Worm (Caenorhabditis elegans): Measurements from ENCODE around the gene F28H6.6.
A peak's percentile ranks its signal among the peaks of the same experiment; 100 is the strongest.

Gene F28H6.6

DNA sequence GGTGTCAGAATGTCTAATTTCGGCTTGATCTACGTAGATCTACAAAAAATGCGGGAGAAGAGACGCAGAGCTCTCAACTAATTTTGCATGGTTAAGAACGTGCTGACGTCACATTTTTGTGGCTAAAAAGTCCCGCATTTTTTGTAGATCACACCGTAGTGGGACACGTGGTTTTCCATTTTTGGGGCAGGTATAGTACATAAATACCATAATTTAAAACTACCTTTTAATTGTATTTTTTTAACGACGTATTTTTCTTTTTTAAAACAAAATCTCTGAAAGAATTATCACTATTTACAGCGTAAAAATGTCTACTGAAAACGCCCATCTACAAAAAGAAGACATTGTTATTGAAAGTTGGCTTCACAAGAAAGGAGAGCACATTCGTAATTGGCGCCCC, 21.7 kb upstream of the F28H6.6 start, which contains the start of gene akt-2:
Gene akt-2, plus strand, starts transcription at position 301 of the 400 bp plus-strand sequence.
- no peak for TF ChIP-seq nhr-12 (tag; optimal IDR thresholded peaks at IDR 0.05)
- no peak for TF ChIP-seq nhr-2 (tag; optimal IDR thresholded peaks at IDR 0.05)
- TF ChIP-seq hlh-1 (tag; optimal IDR thresholded peaks at IDR 0.05): no peak
- no peak for TF ChIP-seq ceh-43 (GFP tag; optimal IDR thresholded peaks at IDR 0.05)
- TF ChIP-seq mab-5 (tag; optimal IDR thresholded peaks at IDR 0.05): no peak
- TF ChIP-seq ham-2 (GFP tag; optimal IDR thresholded peaks at IDR 0.05): no peak
- TF ChIP-seq ceh-39 (tag; optimal IDR thresholded peaks at IDR 0.05): no peak
- TF ChIP-seq tbx-8 (GFP tag; optimal IDR thresholded peaks at IDR 0.05): no peak
- no peak for TF ChIP-seq unc-39 (tag; optimal IDR thresholded peaks at IDR 0.05)
- no peak for TF ChIP-seq blmp-1 (tag; optimal IDR thresholded peaks at IDR 0.05)
- no peak for TF ChIP-seq lsy-2 (tag; optimal IDR thresholded peaks at IDR 0.05)
- no peak for TF ChIP-seq M03D4.4 (tag; optimal IDR thresholded peaks at IDR 0.05)
- TF ChIP-seq mep-1 (tag; optimal IDR thresholded peaks at IDR 0.05): no peak
- no peak for TF ChIP-seq zip-8 (tag; optimal IDR thresholded peaks at IDR 0.05)
- TF ChIP-seq ztf-11 (tag; optimal IDR thresholded peaks at IDR 0.05): no peak
- TF ChIP-seq lin-32 (GFP tag; optimal IDR thresholded peaks at IDR 0.05): no peak
- TF ChIP-seq lin-13 (tag; optimal IDR thresholded peaks at IDR 0.05): no peak
- TF ChIP-seq flh-1 (GFP tag; optimal IDR thresholded peaks at IDR 0.05): no peak
- TF ChIP-seq drap-1 (GFP tag; optimal IDR thresholded peaks at IDR 0.05): no peak

DNA sequence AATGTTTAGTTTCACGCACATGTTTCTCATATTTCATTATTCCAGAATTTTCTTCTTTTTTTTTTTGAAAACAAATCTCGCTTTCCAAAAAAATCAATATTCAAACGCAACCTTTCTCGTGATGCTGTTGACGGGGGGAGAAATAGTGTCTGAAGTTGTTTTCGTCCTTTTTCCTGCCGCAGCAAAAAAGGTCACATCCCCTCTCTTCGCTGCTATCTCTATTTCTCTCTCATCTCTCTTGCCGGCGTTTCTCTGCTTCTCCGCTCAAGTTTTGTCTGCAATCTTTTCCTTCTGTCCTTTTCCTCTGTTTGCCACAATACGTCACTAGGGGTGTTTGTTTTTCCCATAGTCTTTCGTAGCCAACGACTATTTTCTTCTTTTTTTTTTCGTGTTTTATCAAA, 21.1 kb upstream of the F28H6.6 start:
- TF ChIP-seq unc-120 (tag; optimal IDR thresholded peaks at IDR 0.05; ENCODE audit: poor library complexity, severe bottlenecking): peak; percentile 69
- peak; percentile 22 for TF ChIP-seq ces-1 (GFP tag; optimal IDR thresholded peaks at IDR 0.05)
- peak; percentile 37 for TF ChIP-seq pha-4 (tag; optimal IDR thresholded peaks at IDR 0.05)
- peak; percentile 18 for TF ChIP-seq mep-1 (tag; optimal IDR thresholded peaks at IDR 0.05)
- TF ChIP-seq sem-2 (GFP tag; optimal IDR thresholded peaks at IDR 0.05): no peak
- peak; percentile 55 for TF ChIP-seq nhr-237 (tag; optimal IDR thresholded peaks at IDR 0.05)

DNA sequence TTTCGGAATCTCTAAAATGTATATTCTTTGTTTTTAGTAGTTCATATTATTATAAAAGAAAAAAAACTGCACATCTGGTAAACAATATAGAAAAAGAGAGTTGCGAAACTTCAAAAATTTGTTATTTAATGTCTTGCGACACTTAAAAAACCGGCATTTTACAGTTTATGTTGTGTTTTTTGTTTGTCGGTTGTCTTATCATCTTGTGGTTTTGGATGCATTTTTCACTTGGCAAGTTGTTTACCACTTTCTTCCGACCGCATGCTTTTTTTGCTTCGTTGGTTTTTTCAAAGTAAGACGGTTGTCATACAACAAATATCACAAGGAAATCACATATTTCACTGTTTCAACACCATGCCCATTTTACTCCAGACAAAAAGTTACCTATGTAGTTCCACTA, 20.0 kb upstream of the F28H6.6 start:
- TF ChIP-seq unc-39 (tag; optimal IDR thresholded peaks at IDR 0.05) (no peak), lsy-2 (tag; optimal IDR thresholded peaks at IDR 0.05) (no peak), lin-32 (GFP tag; optimal IDR thresholded peaks at IDR 0.05) (no peak), mab-5 (tag; optimal IDR thresholded peaks at IDR 0.05) (no peak), nhr-76 (tag; optimal IDR thresholded peaks at IDR 0.05) (no peak), ztf-11 (tag; optimal IDR thresholded peaks at IDR 0.05) (no peak), nhr-237 (tag; optimal IDR thresholded peaks at IDR 0.05) (no peak), sptf-1 (tag; optimal IDR thresholded peaks at IDR 0.05) (no peak), nhr-12 (tag; optimal IDR thresholded peaks at IDR 0.05) (no peak), M03D4.4 (tag; optimal IDR thresholded peaks at IDR 0.05) (no peak), unc-62 (GFP tag; optimal IDR thresholded peaks at IDR 0.05) (no peak), pha-4 (tag; optimal IDR thresholded peaks at IDR 0.05) (no peak), mls-2 (tag; optimal IDR thresholded peaks at IDR 0.05) (no peak), cnd-1 (tag; optimal IDR thresholded peaks at IDR 0.05) (no peak), ceh-39 (tag; optimal IDR thresholded peaks at IDR 0.05) (no peak), mep-1 (tag; optimal IDR thresholded peaks at IDR 0.05) (no peak), nhr-2 (tag; optimal IDR thresholded peaks at IDR 0.05) (no peak)

DNA sequence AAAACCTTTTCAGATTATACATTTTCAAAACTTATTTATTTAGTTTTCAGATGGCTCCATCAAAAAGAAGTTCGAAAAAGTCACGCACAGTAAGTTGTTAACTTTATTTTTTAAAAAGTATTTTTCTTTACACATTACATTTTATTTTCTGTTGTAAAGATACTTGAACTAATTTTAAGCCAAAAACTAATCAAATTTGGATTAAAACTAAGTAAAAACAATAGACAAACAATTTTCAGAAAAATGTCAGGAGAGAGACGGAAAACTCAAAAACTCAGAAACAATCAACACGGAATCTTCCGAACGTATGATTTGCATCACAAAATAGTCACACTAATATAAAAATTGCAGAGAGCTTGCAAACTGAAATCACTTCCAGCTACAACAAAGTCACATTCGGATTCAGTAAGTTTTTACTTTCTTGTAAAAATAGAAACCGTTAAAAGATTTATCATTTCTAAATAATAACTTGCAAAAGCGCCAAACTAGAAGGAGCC, 16.3 kb upstream of the F28H6.6 start, which contains the start of gene ceh-89:
Gene ceh-89, plus strand, starts transcription at position 51 of the 497 bp plus-strand sequence.
- TF ChIP-seq lin-32 (GFP tag; optimal IDR thresholded peaks at IDR 0.05) (no peak), tbx-8 (GFP tag; optimal IDR thresholded peaks at IDR 0.05) (no peak), mls-2 (tag; optimal IDR thresholded peaks at IDR 0.05) (no peak), ham-2 (GFP tag; optimal IDR thresholded peaks at IDR 0.05) (no peak), lsy-2 (tag; optimal IDR thresholded peaks at IDR 0.05) (no peak), mab-5 (tag; optimal IDR thresholded peaks at IDR 0.05) (no peak), sptf-1 (tag; optimal IDR thresholded peaks at IDR 0.05) (no peak), drap-1 (GFP tag; optimal IDR thresholded peaks at IDR 0.05) (no peak)

DNA sequence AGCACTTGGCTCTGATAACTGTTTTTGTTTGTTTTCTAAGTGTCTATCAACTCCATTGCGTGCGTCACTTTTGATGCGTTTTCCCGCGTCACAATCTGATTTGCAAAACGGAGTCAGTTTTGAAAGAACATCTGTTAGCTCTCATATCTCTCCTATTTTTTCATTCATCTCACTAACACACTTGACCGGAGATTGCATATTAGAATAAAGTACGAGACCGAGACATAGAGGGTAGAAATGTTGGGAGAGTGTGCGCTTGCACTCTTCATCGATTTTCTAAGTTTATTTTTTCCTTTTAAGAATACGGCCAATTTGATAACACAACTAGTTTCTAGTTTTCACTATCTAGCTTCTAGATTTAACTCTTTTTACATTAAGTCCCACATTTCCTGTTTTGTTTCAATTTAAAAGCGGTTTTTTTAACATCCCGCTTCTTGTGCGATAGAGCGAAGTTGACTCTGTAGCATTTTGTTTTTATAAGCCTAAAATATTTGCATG, 15.7 kb upstream of the F28H6.6 start:
- TF ChIP-seq ces-1 (GFP tag; optimal IDR thresholded peaks at IDR 0.05) (peak; percentile 71), nhr-2 (tag; optimal IDR thresholded peaks at IDR 0.05) (peak; percentile 54), sptf-1 (tag; optimal IDR thresholded peaks at IDR 0.05) (no peak)

DNA sequence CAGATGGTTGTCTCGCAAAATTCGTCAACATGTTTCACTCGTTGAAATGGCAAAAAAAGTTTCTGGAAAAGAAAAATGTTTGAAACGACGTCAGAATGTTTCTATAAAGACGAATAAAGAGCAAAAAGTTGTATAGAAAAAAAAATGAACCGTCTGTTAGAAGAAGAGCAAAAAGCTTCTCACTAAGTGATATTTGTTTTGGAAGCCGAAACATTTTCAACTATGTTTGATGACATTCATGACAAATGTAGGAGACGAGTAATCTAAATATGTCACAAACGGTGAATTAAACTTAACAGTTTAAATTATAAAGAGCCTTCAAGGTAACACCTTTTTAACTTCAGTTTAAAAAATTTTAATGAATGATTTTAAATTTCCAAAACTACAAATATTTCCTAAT, 14.4 kb upstream of the F28H6.6 start, which contains the start of gene nkat-1:
Gene nkat-1, minus strand, starts transcription at position 101 of the 400 bp plus-strand sequence.
- TF ChIP-seq lsy-2 (tag; optimal IDR thresholded peaks at IDR 0.05): no peak
- no peak for TF ChIP-seq lin-13 (tag; optimal IDR thresholded peaks at IDR 0.05)
- TF ChIP-seq nhr-2 (tag; optimal IDR thresholded peaks at IDR 0.05): no peak
- TF ChIP-seq lin-32 (GFP tag; optimal IDR thresholded peaks at IDR 0.05): no peak
- TF ChIP-seq nhr-12 (tag; optimal IDR thresholded peaks at IDR 0.05): no peak
- TF ChIP-seq ceh-83 (GFP tag; optimal IDR thresholded peaks at IDR 0.05): no peak
- no peak for TF ChIP-seq hlh-1 (tag; optimal IDR thresholded peaks at IDR 0.05)
- TF ChIP-seq nhr-28 (tag; optimal IDR thresholded peaks at IDR 0.05): no peak
- no peak for TF ChIP-seq tbx-8 (GFP tag; optimal IDR thresholded peaks at IDR 0.05)
- no peak for TF ChIP-seq sptf-1 (tag; optimal IDR thresholded peaks at IDR 0.05)
- TF ChIP-seq nhr-76 (tag; optimal IDR thresholded peaks at IDR 0.05): no peak

Measured in whole organism, mixed stage, embryonic.